Fruit fly (Drosophila melanogaster) whole organism, embryonic: ENCODE data around the gene CG11550.

Experiments
- Antp ChIP-seq: fragments of 200-800 bp; sonication (Bioruptor generic); optimal IDR thresholded peaks from 3 replicates; lab custom pipeline; 2016; ENCODE audit warnings: missing biosample characterization, missing genetic modification characterization
- CG10209 ChIP-seq: fragments of 200-800 bp; sonication (Bioruptor generic); optimal IDR thresholded peaks from 3 replicates; lab custom pipeline; 2017; ENCODE audit warnings: missing biosample characterization, mild to moderate bottlenecking, missing genetic modification characterization, missing genetic modification reagents
- CG10959 ChIP-seq: fragments of 200-800 bp; sonication (Bioruptor generic); IDR thresholded peaks from 2 replicates; pipeline ENCODE4 v1.3.6; 2022; ENCODE audit warnings: missing biosample characterization, missing genetic modification characterization
- CG12236 ChIP-seq: fragments of 200-800 bp; sonication (Bioruptor generic); optimal IDR thresholded peaks from 2 replicates; lab custom pipeline; 2016; ENCODE audit warnings: missing biosample characterization, missing genetic modification characterization
- CG13123 ChIP-seq: fragments of 200-800 bp; sonication (Bioruptor generic); optimal IDR thresholded peaks from 2 replicates; lab custom pipeline; 2016; ENCODE audit warnings: missing biosample characterization, missing genetic modification characterization
- CG13287 ChIP-seq: fragments of 200-800 bp; sonication (Bioruptor generic); IDR thresholded peaks from 2 replicates; pipeline ENCODE4 v1.3.6; 2022; ENCODE audit warnings: missing biosample characterization, missing genetic modification characterization; ENCODE audit not compliant: partially characterized antibody
- CG16779 ChIP-seq: fragments of 200-800 bp; sonication (Bioruptor generic); IDR thresholded peaks from 2 replicates; pipeline ENCODE4 v1.3.6; 2022; ENCODE audit warnings: missing biosample characterization, missing genetic modification characterization
- CG18011 ChIP-seq: fragments of 200-800 bp; sonication (Bioruptor generic); optimal IDR thresholded peaks from 2 replicates; lab custom pipeline; 2017; ENCODE audit warnings: missing biosample characterization, missing genetic modification characterization, mild to moderate bottlenecking, moderate library complexity, missing genotype
- CG1832 ChIP-seq: fragments of 200-800 bp; sonication (Bioruptor generic); optimal IDR thresholded peaks from 2 replicates; lab custom pipeline; 2017; ENCODE audit warnings: missing biosample characterization, mild to moderate bottlenecking, missing genetic modification characterization, inconsistent platforms
- CG2116 ChIP-seq: fragments of 200-800 bp; sonication (Bioruptor generic); optimal IDR thresholded peaks from 3 replicates; lab custom pipeline; 2018; ENCODE audit warnings: missing biosample characterization, mild to moderate bottlenecking, missing genetic modification characterization
- CG2712 ChIP-seq: fragments of 200-800 bp; optimal IDR thresholded peaks from 3 replicates; lab custom pipeline; 2019; ENCODE audit warnings: missing biosample characterization, mild to moderate bottlenecking, missing genetic modification characterization, moderate library complexity
- CG3065 ChIP-seq: fragments of 200-800 bp; sonication (Bioruptor generic); optimal IDR thresholded peaks from 2 replicates; lab custom pipeline; 2016; ENCODE audit warnings: missing biosample characterization, missing genetic modification characterization
- CG32767 ChIP-seq: fragments of 200-800 bp; sonication (Bioruptor generic); IDR thresholded peaks from 2 replicates; pipeline ENCODE4 v1.3.6; 2022; ENCODE audit warnings: missing biosample characterization, missing genetic modification characterization
- CG42726 ChIP-seq: fragments of 200-800 bp; sonication (Bioruptor generic); IDR thresholded peaks from 2 replicates; pipeline ENCODE4 v1.3.6; 2022; ENCODE audit warnings: missing biosample characterization, missing genetic modification characterization; ENCODE audit not compliant: partially characterized antibody
- CG5245 ChIP-seq: fragments of 200-800 bp; sonication (Bioruptor generic); optimal IDR thresholded peaks from 3 replicates; lab custom pipeline; 2016; ENCODE audit warnings: missing biosample characterization, missing genetic modification characterization
- CG6272 ChIP-seq: fragments of 200-800 bp; sonication (Bioruptor generic); IDR thresholded peaks from 2 replicates; pipeline ENCODE4 v1.3.6; 2022; ENCODE audit warnings: missing biosample characterization, missing genetic modification characterization
- CG6854 ChIP-seq: fragments of 200-800 bp; sonication (Bioruptor generic); optimal IDR thresholded peaks from 3 replicates; lab custom pipeline; 2017; ENCODE audit warnings: missing biosample characterization, mild to moderate bottlenecking, missing genetic modification characterization
- CG8281 ChIP-seq: fragments of 200-800 bp; sonication (Bioruptor generic); optimal IDR thresholded peaks from 2 replicates; lab custom pipeline; 2018; ENCODE audit warnings: missing biosample characterization, mild to moderate bottlenecking, missing genetic modification characterization, moderate library complexity
- CG8765 ChIP-seq: fragments of 200-800 bp; sonication (Bioruptor generic); IDR thresholded peaks from 2 replicates; pipeline ENCODE4 v1.3.6; 2022; ENCODE audit warnings: missing biosample characterization, missing genetic modification characterization
- CG9609 ChIP-seq: fragments of 200-800 bp; sonication (Bioruptor generic); optimal IDR thresholded peaks from 3 replicates; lab custom pipeline; 2016; ENCODE audit warnings: missing biosample characterization, missing genetic modification characterization
- Dbx ChIP-seq: fragments of 200-800 bp; sonication (Bioruptor generic); IDR thresholded peaks from 3 replicates; pipeline ENCODE4 v1.3.6; 2022; ENCODE audit warnings: missing biosample characterization, missing genetic modification characterization
- Doc2 ChIP-seq: fragments of 200-800 bp; sonication (Bioruptor generic); IDR thresholded peaks from 2 replicates; pipeline ENCODE4 v1.3.6; 2022; ENCODE audit warnings: missing biosample characterization, missing genetic modification characterization
- Drgx ChIP-seq: fragments of 200-800 bp; sonication (Bioruptor generic); IDR thresholded peaks from 2 replicates; pipeline ENCODE4 v1.3.6; 2022; ENCODE audit warnings: missing biosample characterization, missing genetic modification characterization
- Fer1 ChIP-seq: fragments of 200-800 bp; sonication (Bioruptor generic); optimal IDR thresholded peaks from 2 replicates; lab custom pipeline; 2017; ENCODE audit warnings: missing biosample characterization, mild to moderate bottlenecking, missing genetic modification characterization
- HLH54F ChIP-seq: fragments of 200-800 bp; sonication (Bioruptor generic); optimal IDR thresholded peaks from 3 replicates; lab custom pipeline; 2016; ENCODE audit warnings: missing biosample characterization, missing genetic modification characterization
- Hr78 ChIP-seq, 2 experiments: fragments of 200-800 bp in 1 of 2; fragments of >200 bp in 1 of 2; sonication (Bioruptor generic) in 1 of 2; optimal IDR thresholded peaks; 2 replicates each; lab custom pipeline; 2017 to 2019; ENCODE audit warnings: missing biosample characterization in 2 of 2, missing genetic modification characterization in 2 of 2, mild to moderate bottlenecking in 1 of 2, moderate library complexity in 1 of 2
- NFAT ChIP-seq: fragments of 200-800 bp; sonication (Bioruptor generic); IDR thresholded peaks from 2 replicates; pipeline ENCODE4 v1.3.6; 2022; ENCODE audit warnings: missing biosample characterization, missing genetic modification characterization
- Nf-YB ChIP-seq: fragments of 200-800 bp; sonication (Bioruptor generic); optimal IDR thresholded peaks from 3 replicates; lab custom pipeline; 2019; ENCODE audit warnings: missing biosample characterization, mild to moderate bottlenecking, missing genetic modification characterization, moderate library complexity
- Oli ChIP-seq: fragments of 200-800 bp; sonication (Bioruptor generic); optimal IDR thresholded peaks from 2 replicates; lab custom pipeline; 2018; ENCODE audit warnings: missing biosample characterization, mild to moderate bottlenecking, missing genetic modification characterization, moderate library complexity
- Side ChIP-seq: fragments of 200-800 bp; sonication (Bioruptor generic); optimal IDR thresholded peaks from 2 replicates; lab custom pipeline; 2016; ENCODE audit warnings: missing biosample characterization, missing genetic modification characterization
- Sin3A ChIP-seq: fragments of >200 bp; optimal IDR thresholded peaks from 2 replicates; lab custom pipeline; 2018
- Sox102F ChIP-seq: fragments of 200-800 bp; sonication (Bioruptor generic); optimal IDR thresholded peaks from 2 replicates; lab custom pipeline; 2018; ENCODE audit warnings: missing biosample characterization, mild to moderate bottlenecking, missing genetic modification characterization, moderate library complexity
- Ssrp ChIP-seq: fragments of 200-800 bp; sonication (Bioruptor generic); optimal IDR thresholded peaks from 2 replicates; lab custom pipeline; 2018; ENCODE audit warnings: missing biosample characterization, mild to moderate bottlenecking, missing genetic modification characterization, moderate library complexity
- Xbp1 ChIP-seq: fragments of 200-800 bp; sonication (Bioruptor generic); optimal IDR thresholded peaks from 3 replicates; lab custom pipeline; 2016; ENCODE audit warnings: missing biosample characterization, mild to moderate bottlenecking, missing genetic modification characterization
- ap ChIP-seq: fragments of 200-800 bp; sonication (Bioruptor generic); IDR thresholded peaks from 2 replicates; pipeline ENCODE4 v1.3.6; 2022; ENCODE audit warnings: missing biosample characterization, missing genetic modification characterization
- bab2 ChIP-seq: fragments of 200-800 bp; sonication (Bioruptor generic); optimal IDR thresholded peaks from 2 replicates; lab custom pipeline; 2016; ENCODE audit warnings: missing biosample characterization, missing genetic modification characterization
- ewg ChIP-seq: fragments of 200-800 bp; sonication (Bioruptor generic); optimal IDR thresholded peaks from 3 replicates; lab custom pipeline; 2017; ENCODE audit warnings: mild to moderate bottlenecking, missing biosample characterization, missing genetic modification reagents, missing genetic modification characterization
- hb ChIP-seq: fragments of 200-800 bp; sonication (Bioruptor generic); IDR thresholded peaks from 3 replicates; pipeline ENCODE4 v1.3.6; 2022; ENCODE audit warnings: missing biosample characterization, missing genetic modification characterization; ENCODE audit not compliant: partially characterized antibody
- mam ChIP-seq: fragments of 200-800 bp; sonication (Bioruptor generic); optimal IDR thresholded peaks from 3 replicates; lab custom pipeline; 2016; ENCODE audit warnings: missing biosample characterization, missing genetic modification characterization
- repo ChIP-seq: fragments of 200-800 bp; sonication (Bioruptor generic); optimal IDR thresholded peaks from 2 replicates; lab custom pipeline; 2016; ENCODE audit warnings: missing biosample characterization, missing genetic modification characterization
- rib ChIP-seq: fragments of 200-800 bp; sonication (Bioruptor generic); IDR thresholded peaks from 2 replicates; pipeline ENCODE4 v1.3.6; 2022; ENCODE audit warnings: missing biosample characterization, missing genetic modification characterization
- sc ChIP-seq, 3 experiments: fragments of >200 bp in 2 of 3; fragments of 200-800 bp in 1 of 3; sonication (Bioruptor generic) in 1 of 3; optimal IDR thresholded peaks; 2 replicates in 2 of 3; 3 replicates in 1 of 3; lab custom pipeline; 2017; ENCODE audit warnings: mild to moderate bottlenecking in 1 of 3, missing biosample characterization in 1 of 3, missing genetic modification characterization in 1 of 3, missing genetic modification reagents in 1 of 3
- sisA ChIP-seq: fragments of 200-800 bp; sonication (Bioruptor generic); IDR thresholded peaks from 2 replicates; pipeline ENCODE4 v1.3.6; 2022; ENCODE audit warnings: missing biosample characterization, missing genetic modification characterization
- tio ChIP-seq: fragments of 200-800 bp; sonication (Bioruptor generic); optimal IDR thresholded peaks from 2 replicates; lab custom pipeline; 2017; ENCODE audit warnings: missing biosample characterization, missing genetic modification characterization, inconsistent platforms
- tna ChIP-seq: fragments of 200-800 bp; sonication (Bioruptor generic); IDR thresholded peaks from 2 replicates; pipeline ENCODE4 v1.3.6; 2022; ENCODE audit warnings: missing biosample characterization, missing genetic modification characterization; ENCODE audit not compliant: partially characterized antibody
- unc-4 ChIP-seq: fragments of 200-800 bp; sonication (Bioruptor generic); IDR thresholded peaks from 2 replicates; pipeline ENCODE4 v1.3.6; 2022; ENCODE audit warnings: missing biosample characterization, missing genetic modification characterization; ENCODE audit not compliant: partially characterized antibody
- vfl ChIP-seq: fragments of 200-800 bp; sonication (Bioruptor generic); optimal IDR thresholded peaks from 2 replicates; lab custom pipeline; 2016; ENCODE audit warnings: missing biosample characterization, missing genetic modification characterization
- wdn ChIP-seq: fragments of 200-800 bp; sonication (Bioruptor generic); IDR thresholded peaks from 2 replicates; pipeline ENCODE4 v1.3.6; 2022; ENCODE audit warnings: missing biosample characterization, missing genetic modification characterization
- z ChIP-seq: fragments of 200-800 bp; sonication (Bioruptor generic); IDR thresholded peaks from 3 replicates; pipeline ENCODE4 v1.3.6; 2022; ENCODE audit warnings: missing biosample characterization, missing genetic modification characterization

Gene CG11550

DNA sequence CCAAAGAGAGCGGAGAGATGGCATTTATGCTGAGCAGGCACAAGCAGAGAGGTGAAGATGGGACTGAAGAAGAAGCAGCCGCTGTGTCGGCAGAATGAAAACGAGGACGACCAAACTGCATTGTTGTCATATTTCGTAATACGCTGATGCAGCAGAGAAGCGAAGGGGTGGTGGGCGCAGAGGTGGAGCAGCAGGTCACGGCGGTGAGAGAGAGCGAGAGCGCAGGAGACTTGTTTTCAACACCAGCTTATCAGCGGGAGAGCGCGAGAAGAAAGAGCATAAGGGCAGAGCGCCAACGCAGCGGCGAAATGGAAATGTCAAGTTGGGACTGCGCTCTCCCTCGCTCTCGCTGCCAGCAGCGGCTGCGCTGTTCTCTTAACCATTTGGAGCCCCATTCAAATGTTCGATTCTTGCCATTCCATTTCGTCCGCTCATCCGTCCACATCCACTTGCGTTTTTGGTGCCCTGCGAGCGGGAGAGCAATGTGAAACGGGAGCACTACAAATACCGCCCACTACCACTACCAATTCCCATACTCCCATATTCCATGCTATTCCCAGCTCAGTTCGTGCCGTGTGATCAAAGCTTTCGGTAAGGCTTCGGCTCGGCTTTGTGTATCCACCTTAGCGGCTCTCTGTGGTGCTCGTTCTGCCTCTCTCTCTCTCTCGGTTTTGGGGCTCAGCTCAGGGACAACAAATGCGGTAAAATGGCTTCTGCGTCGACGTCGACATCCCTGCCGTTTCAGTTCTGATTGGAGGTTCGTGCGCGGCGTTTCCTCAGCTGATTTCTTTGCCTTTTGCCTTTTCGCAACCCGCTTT, 33.8 kb upstream of the CG11550 start, which contains the start of gene ttk (continued):
- TF ChIP-seq CG2712 (tag; lab: Kevin White, UChicago) (no peak), Xbp1 (GFP tag; lab: Kevin White, UChicago) (no peak), Drgx (GFP tag; lab: Robert Waterston, UW) (no peak), z (GFP tag; lab: Robert Waterston, UW) (0 out of 3 replicates have a peak, but pooled peaks have one; percentile 11), CG9609 (GFP tag; lab: Kevin White, UChicago) (no peak), unc-4 (GFP tag; lab: Robert Waterston, UW) (peak; percentile 44), CG42726 (GFP tag; lab: Robert Waterston, UW) (0 out of 2 replicates have a peak, but pooled peaks have one; percentile 14), CG12236 (no peak), bab2 (GFP tag; lab: Kevin White, UChicago) (no peak), CG16779 (GFP tag; lab: Robert Waterston, UW) (no peak), CG10209 (GFP tag; lab: Kevin White, UChicago) (no peak), vfl (GFP tag; lab: Kevin White, UChicago) (no peak), CG18011 (GFP tag; lab: Kevin White, UChicago) (no peak), ap (GFP tag; lab: Robert Waterston, UW) (no peak), HLH54F (no peak), CG32767 (GFP tag; lab: Robert Waterston, UW) (0 out of 2 replicates have a peak, but pooled peaks have one; percentile 9), CG3065 (GFP tag; lab: Kevin White, UChicago) (no peak), CG10959 (no peak), Doc2 (GFP tag; lab: Robert Waterston, UW) (no peak), NFAT (no peak), Nf-YB (GFP tag; lab: Kevin White, UChicago) (peak; percentile 0), Antp (GFP tag; lab: Kevin White, UChicago) (no peak), sisA (GFP tag; lab: Robert Waterston, UW) (no peak), wdn (GFP tag; lab: Robert Waterston, UW) (no peak), CG6854 (GFP tag; lab: Kevin White, UChicago) (no peak), Side (GFP tag; lab: Kevin White, UChicago) (no peak), Ssrp (no peak), Sox102F (GFP tag; lab: Kevin White, UChicago) (no peak), Sin3A (lab: Kevin White, UChicago) (no peak), repo (GFP tag; lab: Kevin White, UChicago) (no peak), CG2116 (GFP tag; lab: Kevin White, UChicago) (no peak), hb (GFP tag; lab: Robert Waterston, UW) (no peak), mam (GFP tag; lab: Kevin White, UChicago) (no peak), ewg (GFP tag; lab: Kevin White, UChicago) (no peak), tna (GFP tag; lab: Robert Waterston, UW) (no peak), Dbx (GFP tag; lab: Robert Waterston, UW) (peak; percentile 27; the same call in 1 of the 3 replicates), CG8765 (GFP tag; lab: Robert Waterston, UW) (no peak), CG8281 (tag; lab: Kevin White, UChicago) (no peak), CG5245 (GFP tag; lab: Kevin White, UChicago) (no peak), CG13287 (GFP tag; lab: Robert Waterston, UW) (peak; percentile 53), tio (GFP tag; lab: Kevin White, UChicago) (no peak), CG13123 (no peak), Oli (tag; lab: Kevin White, UChicago) (no peak), rib (GFP tag; lab: Robert Waterston, UW) (no peak), Hr78 (GFP tag; optimal IDR thresholded peaks at IDR 0.05; lab: Kevin White, UChicago) (peak in 1 of 2 experiments; percentile 97), CG1832 (GFP tag; lab: Kevin White, UChicago) (peak; percentile 53), sc (optimal IDR thresholded peaks at IDR 0.05; lab: Kevin White, UChicago) (no peak), sc (GFP tag; optimal IDR thresholded peaks at IDR 0.05; lab: Kevin White, UChicago) (no peak), Fer1 (GFP tag; lab: Kevin White, UChicago) (no peak), CG6272 (no peak)
